Fruit fly (Drosophila melanogaster) whole organism, adult: Measurements from ENCODE around the gene mRpL36.

Experiments
- CG11617 ChIP-seq: fragments of 200-800 bp; sonication (Bioruptor generic); optimal IDR thresholded peaks from 2 replicates; lab custom pipeline; 2017; ENCODE audit warnings: mild to moderate bottlenecking, missing biosample characterization, missing genetic modification reagents, missing genetic modification characterization
- CG12768 ChIP-seq: fragments of 200-800 bp; sonication (Bioruptor generic); optimal IDR thresholded peaks from 2 replicates; lab custom pipeline; 2017; ENCODE audit warnings: missing biosample characterization, missing genetic modification characterization, mild to moderate bottlenecking, moderate library complexity, missing genetic modification reagents
- CG14711 ChIP-seq: fragments of 200-800 bp; sonication (Bioruptor generic); optimal IDR thresholded peaks from 2 replicates; lab custom pipeline; 2018; ENCODE audit warnings: missing biosample characterization, mild to moderate bottlenecking, missing genetic modification characterization, moderate library complexity
- CG1620 ChIP-seq: fragments of 200-800 bp; sonication (Bioruptor generic); optimal IDR thresholded peaks from 2 replicates; lab custom pipeline; 2016; ENCODE audit warnings: missing biosample characterization, missing genetic modification characterization
- CG33017 ChIP-seq: fragments of 200-800 bp; sonication (Bioruptor generic); optimal IDR thresholded peaks from 2 replicates; lab custom pipeline; 2018; ENCODE audit warnings: missing biosample characterization, mild to moderate bottlenecking, missing genetic modification characterization, moderate library complexity
- CG5204 ChIP-seq: fragments of 200-800 bp; sonication (Bioruptor generic); optimal IDR thresholded peaks from 2 replicates; lab custom pipeline; 2016; ENCODE audit warnings: missing biosample characterization, missing genetic modification characterization
- CG7045 ChIP-seq: fragments of 200-800 bp; sonication (Bioruptor generic); optimal IDR thresholded peaks from 2 replicates; lab custom pipeline; 2017; ENCODE audit warnings: missing biosample characterization, mild to moderate bottlenecking, missing genetic modification characterization
- CG7101 ChIP-seq: fragments of 200-800 bp; sonication (Bioruptor generic); optimal IDR thresholded peaks from 2 replicates; lab custom pipeline; 2018; ENCODE audit warnings: missing biosample characterization, mild to moderate bottlenecking, missing genetic modification characterization, moderate library complexity
- Clk ChIP-seq: fragments of 200-800 bp; sonication (Bioruptor generic); optimal IDR thresholded peaks from 2 replicates; lab custom pipeline; 2017; ENCODE audit warnings: missing biosample characterization, missing genetic modification characterization
- Crg-1 ChIP-seq: fragments of 200-800 bp; sonication (Bioruptor generic); optimal IDR thresholded peaks from 2 replicates; lab custom pipeline; 2016; ENCODE audit warnings: missing biosample characterization, missing genetic modification characterization
- Hr96 ChIP-seq: fragments of 200-800 bp; sonication (Bioruptor generic); optimal IDR thresholded peaks from 2 replicates; lab custom pipeline; 2016; ENCODE audit warnings: missing biosample characterization, missing genetic modification characterization
- Mnt ChIP-seq: fragments of 200-800 bp; sonication (Bioruptor generic); optimal IDR thresholded peaks from 2 replicates; lab custom pipeline; 2016; ENCODE audit warnings: missing biosample characterization, mild to moderate bottlenecking, missing genetic modification characterization
- bab1 ChIP-seq: fragments of 200-800 bp; sonication (Bioruptor generic); optimal IDR thresholded peaks from 3 replicates; lab custom pipeline; 2019; ENCODE audit warnings: missing biosample characterization, mild to moderate bottlenecking, missing genetic modification characterization, moderate library complexity
- cic ChIP-seq: fragments of 200-800 bp; sonication (Bioruptor generic); optimal IDR thresholded peaks from 2 replicates; lab custom pipeline; 2017; ENCODE audit warnings: missing biosample characterization, mild to moderate bottlenecking, missing genetic modification characterization, moderate library complexity
- cnc ChIP-seq, 2 experiments: fragments of >200 bp; optimal IDR thresholded peaks; 2 replicates each; lab custom pipeline; 2017
- kay ChIP-seq: fragments of 200-800 bp; sonication (Bioruptor generic); peaks from one replicate; lab custom pipeline; 2016; ENCODE audit warnings: missing biosample characterization, missing genetic modification characterization, borderline replicate concordance
- ovo ChIP-seq: fragments of 200-800 bp; sonication (Bioruptor generic); optimal IDR thresholded peaks from 2 replicates; lab custom pipeline; 2016; ENCODE audit warnings: missing biosample characterization, missing genetic modification characterization
- pad ChIP-seq: fragments of 200-800 bp; sonication (Bioruptor generic); optimal IDR thresholded peaks from 3 replicates; lab custom pipeline; 2017; ENCODE audit warnings: missing biosample characterization, missing genetic modification characterization, mild to moderate bottlenecking, moderate library complexity, missing genetic modification reagents
- tj ChIP-seq: fragments of 200-800 bp; sonication (Bioruptor generic); optimal IDR thresholded peaks from 3 replicates; lab custom pipeline; 2017; ENCODE audit warnings: missing biosample characterization, mild to moderate bottlenecking, missing genetic modification characterization, moderate library complexity
- toe ChIP-seq: fragments of 200-800 bp; sonication (Bioruptor generic); optimal IDR thresholded peaks from 2 replicates; lab custom pipeline; 2016; ENCODE audit warnings: missing biosample characterization, missing genetic modification characterization

Gene mRpL36

DNA sequence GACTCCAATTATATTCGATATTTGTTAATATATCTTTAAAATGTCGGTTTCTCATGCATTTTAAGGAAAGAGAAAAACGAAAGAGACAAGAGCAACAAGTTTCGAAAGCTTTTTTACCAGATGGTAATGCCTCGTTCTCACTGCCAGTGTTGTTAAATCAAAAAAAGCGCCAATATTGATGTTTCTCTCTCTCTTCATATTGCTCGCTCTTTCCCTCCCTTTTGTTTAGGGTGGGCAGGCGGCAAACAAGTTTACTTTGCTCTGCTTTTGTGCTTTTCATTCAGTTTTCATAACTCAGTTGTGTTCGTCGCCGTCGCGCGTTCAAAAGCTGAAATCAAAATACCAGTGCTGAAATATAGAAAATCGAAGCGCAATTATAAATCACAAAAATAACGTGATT, 43.1 kb downstream of the mRpL36 start:
- TF ChIP-seq CG7045 (GFP tag; lab: Kevin White, UChicago) = peak; percentile 68
- TF ChIP-seq pad = peak; percentile 60
- peak; percentile 72 for TF ChIP-seq Mnt (GFP tag; lab: Kevin White, UChicago)
- TF ChIP-seq tj = peak; percentile 22
- TF ChIP-seq cic (GFP tag; lab: Kevin White, UChicago) = peak; percentile 80
- TF ChIP-seq Crg-1 (GFP tag; lab: Kevin White, UChicago) = peak; percentile 87
- TF ChIP-seq cnc (optimal IDR thresholded peaks at IDR 0.05; lab: Kevin White, UChicago) = no peak
- peak; percentile 31 for TF ChIP-seq ovo
- TF ChIP-seq CG5204 (GFP tag; lab: Kevin White, UChicago) = no peak
- no peak for TF ChIP-seq bab1
- TF ChIP-seq toe = no peak
- TF ChIP-seq Clk (GFP tag; lab: Kevin White, UChicago) = peak; percentile 24
- peak; percentile 91 for TF ChIP-seq kay (GFP tag; lab: Kevin White, UChicago)
- peak; percentile 84 for TF ChIP-seq CG33017 (tag; lab: Kevin White, UChicago)
- TF ChIP-seq CG11617 (GFP tag; lab: Kevin White, UChicago) = peak; percentile 47
- peak; percentile 80 for TF ChIP-seq CG7101 (tag; lab: Kevin White, UChicago)
- peak; percentile 20 for TF ChIP-seq CG1620 (GFP tag; lab: Kevin White, UChicago)
- TF ChIP-seq CG12768 = peak; percentile 75
- TF ChIP-seq CG14711 (tag; lab: Kevin White, UChicago) = peak; percentile 63
- peak; percentile 63 for TF ChIP-seq Hr96 (GFP tag; lab: Kevin White, UChicago)

DNA sequence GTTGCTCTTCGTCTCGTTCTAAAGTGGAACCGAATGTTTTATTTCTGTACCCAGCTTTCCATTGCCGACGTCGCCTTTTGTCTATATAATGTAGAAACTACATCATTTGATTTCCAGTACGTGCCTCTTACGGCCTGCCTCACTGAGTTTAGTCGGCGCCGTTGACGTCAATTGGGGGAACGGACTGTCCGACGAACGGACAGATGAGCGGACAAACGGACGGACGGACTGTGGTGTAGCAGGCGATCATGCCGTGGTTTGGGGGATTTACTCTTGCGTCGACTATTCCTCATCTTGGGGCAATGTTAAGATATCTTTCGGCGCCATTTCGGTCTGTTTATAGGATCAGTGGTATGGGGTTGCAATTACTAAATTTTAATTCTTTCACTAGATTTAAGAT, 44.1 kb downstream of the mRpL36 start:
- no peak for TF ChIP-seq Hr96 (GFP tag; lab: Kevin White, UChicago)
- no peak for TF ChIP-seq cic (GFP tag; lab: Kevin White, UChicago)
- no peak for TF ChIP-seq CG14711 (tag; lab: Kevin White, UChicago)
- no peak for TF ChIP-seq ovo
- no peak for TF ChIP-seq kay (GFP tag; lab: Kevin White, UChicago)
- no peak for TF ChIP-seq toe
- TF ChIP-seq Mnt (GFP tag; lab: Kevin White, UChicago) = no peak
- no peak for TF ChIP-seq CG11617 (GFP tag; lab: Kevin White, UChicago)
- TF ChIP-seq CG7101 (tag; lab: Kevin White, UChicago) = no peak
- TF ChIP-seq Clk (GFP tag; lab: Kevin White, UChicago) = no peak
- TF ChIP-seq CG12768 = no peak
- no peak for TF ChIP-seq cnc (optimal IDR thresholded peaks at IDR 0.05; lab: Kevin White, UChicago)
- no peak for TF ChIP-seq CG33017 (tag; lab: Kevin White, UChicago)
- TF ChIP-seq Crg-1 (GFP tag; lab: Kevin White, UChicago) = no peak
- TF ChIP-seq tj = no peak

DNA sequence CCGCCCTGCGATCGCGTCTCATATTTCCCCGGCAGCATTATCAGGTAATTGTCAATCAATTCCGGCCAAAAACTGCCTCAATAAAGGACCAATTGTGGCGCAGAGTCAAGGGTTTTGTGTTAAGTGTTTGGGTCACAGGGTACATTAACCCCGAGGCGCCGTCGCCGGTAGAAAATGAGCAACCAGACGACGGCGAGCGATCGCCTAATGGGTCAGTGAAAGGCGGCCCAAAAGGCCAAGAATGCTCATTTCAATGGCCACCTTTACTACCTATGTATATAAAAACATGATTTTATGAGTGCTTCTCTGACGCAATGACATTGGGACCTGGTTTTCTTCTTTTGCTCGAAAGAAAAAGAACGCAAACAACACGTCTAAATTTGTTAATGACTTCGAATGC, 45.3 kb downstream of the mRpL36 start:
- TF ChIP-seq CG33017 (tag; lab: Kevin White, UChicago) (no peak), Hr96 (GFP tag; lab: Kevin White, UChicago) (no peak), CG14711 (tag; lab: Kevin White, UChicago) (no peak), tj (no peak), CG5204 (GFP tag; lab: Kevin White, UChicago) (no peak), CG7101 (tag; lab: Kevin White, UChicago) (no peak), CG11617 (GFP tag; lab: Kevin White, UChicago) (no peak), cnc (optimal IDR thresholded peaks at IDR 0.05; lab: Kevin White, UChicago) (no peak), toe (no peak)

DNA sequence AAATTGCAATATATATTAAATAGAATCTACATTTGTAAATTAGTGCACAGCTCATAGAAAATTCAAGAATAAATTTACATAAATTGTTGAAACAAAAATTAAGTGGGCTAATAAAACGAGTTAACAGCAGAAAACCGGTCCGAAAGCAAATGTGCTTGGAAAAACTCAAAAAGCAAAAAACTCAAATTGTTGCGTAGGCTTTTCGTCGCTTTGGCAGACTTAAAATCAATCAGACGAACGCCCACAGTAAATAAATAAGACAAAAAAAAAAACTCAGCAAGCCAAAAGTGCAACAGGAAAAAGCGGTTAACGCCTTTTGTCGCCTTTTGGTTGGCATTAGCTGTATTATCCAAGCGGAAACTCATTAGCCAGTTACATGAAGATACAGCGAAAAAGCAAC, 47.0 kb downstream of the mRpL36 start:
- no peak for TF ChIP-seq cic (GFP tag; lab: Kevin White, UChicago)
- TF ChIP-seq Clk (GFP tag; lab: Kevin White, UChicago) = no peak
- no peak for TF ChIP-seq pad
- TF ChIP-seq CG11617 (GFP tag; lab: Kevin White, UChicago) = no peak
- no peak for TF ChIP-seq tj
- no peak for TF ChIP-seq CG12768
- no peak for TF ChIP-seq CG5204 (GFP tag; lab: Kevin White, UChicago)
- no peak for TF ChIP-seq CG33017 (tag; lab: Kevin White, UChicago)
- no peak for TF ChIP-seq CG1620 (GFP tag; lab: Kevin White, UChicago)
- no peak for TF ChIP-seq kay (GFP tag; lab: Kevin White, UChicago)
- TF ChIP-seq cnc (optimal IDR thresholded peaks at IDR 0.05; lab: Kevin White, UChicago) = no peak

DNA sequence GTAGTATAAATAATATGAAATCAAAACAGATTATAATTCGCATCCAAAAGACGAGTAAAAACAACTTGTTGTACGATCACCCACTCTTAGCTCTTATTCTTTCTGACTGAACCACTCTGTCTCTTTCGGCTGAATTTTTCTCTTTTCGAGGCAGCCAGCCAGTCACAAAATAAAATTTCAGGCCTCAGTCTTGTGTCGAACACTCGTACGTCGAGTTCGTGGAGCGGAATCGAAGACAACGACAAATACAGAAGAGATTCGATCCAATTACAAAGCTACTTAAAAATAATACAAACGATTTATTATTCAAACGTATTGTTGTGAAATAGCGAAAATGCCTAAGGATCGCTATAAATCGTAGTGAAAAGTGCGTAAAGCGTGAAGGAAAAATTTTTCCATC, 47.7 kb downstream of the mRpL36 start:
- TF ChIP-seq bab1 (peak; percentile 32), kay (GFP tag; lab: Kevin White, UChicago) (peak; percentile 54), CG5204 (GFP tag; lab: Kevin White, UChicago) (no peak)

DNA sequence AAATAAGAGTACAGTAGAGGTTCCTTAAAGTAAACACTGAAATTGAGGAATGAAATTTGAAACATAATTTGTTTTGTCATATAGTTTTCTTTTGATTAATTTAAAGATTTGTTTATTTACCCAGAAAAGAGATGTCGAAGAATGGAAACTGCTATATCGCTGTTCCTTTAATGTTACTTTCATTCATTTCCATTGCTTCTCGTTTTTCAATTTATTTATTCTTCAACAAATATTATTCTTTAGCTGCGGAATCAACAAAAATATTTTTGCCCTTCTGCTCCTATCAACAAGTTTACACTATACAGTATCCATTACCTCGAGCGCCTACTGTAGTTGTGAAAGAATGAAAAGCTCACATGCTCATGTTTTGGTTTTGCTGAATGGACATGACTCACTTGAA, 48.8 kb downstream of the mRpL36 start:
- no peak for TF ChIP-seq toe
- peak; percentile 25 for TF ChIP-seq CG7101 (tag; lab: Kevin White, UChicago)
- TF ChIP-seq kay (GFP tag; lab: Kevin White, UChicago) = peak; percentile 7
- peak; percentile 55 for TF ChIP-seq bab1
- no peak for TF ChIP-seq CG1620 (GFP tag; lab: Kevin White, UChicago)

DNA sequence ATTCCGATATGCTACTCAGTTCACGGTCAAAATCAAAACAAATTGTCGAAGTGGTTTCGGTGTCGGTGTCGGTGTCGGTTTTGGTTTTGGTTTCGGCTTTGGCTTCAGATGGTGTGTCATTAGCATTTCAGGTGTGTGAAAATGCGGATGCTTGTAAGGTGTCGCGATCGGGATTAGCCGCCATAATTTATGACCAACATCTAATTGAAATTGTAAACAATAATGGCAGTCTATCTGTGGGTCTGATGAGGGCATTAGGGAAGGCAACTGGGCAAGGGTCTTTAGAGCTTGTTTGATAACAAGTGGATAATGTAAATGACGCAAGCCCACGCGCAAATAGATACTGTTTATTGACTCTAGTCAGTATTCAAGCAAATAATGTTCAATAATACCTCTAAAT, 50.0 kb downstream of the mRpL36 start:
- TF ChIP-seq Crg-1 (GFP tag; lab: Kevin White, UChicago) = no peak
- TF ChIP-seq CG5204 (GFP tag; lab: Kevin White, UChicago) = no peak
- no peak for TF ChIP-seq Mnt (GFP tag; lab: Kevin White, UChicago)
- no peak for TF ChIP-seq CG14711 (tag; lab: Kevin White, UChicago)
- no peak for TF ChIP-seq CG7045 (GFP tag; lab: Kevin White, UChicago)
- TF ChIP-seq CG12768 = no peak
- TF ChIP-seq CG7101 (tag; lab: Kevin White, UChicago) = no peak
- TF ChIP-seq pad = no peak
- no peak for TF ChIP-seq CG33017 (tag; lab: Kevin White, UChicago)
- no peak for TF ChIP-seq tj
- no peak for TF ChIP-seq cic (GFP tag; lab: Kevin White, UChicago)
- no peak for TF ChIP-seq bab1
- no peak for TF ChIP-seq CG1620 (GFP tag; lab: Kevin White, UChicago)
- TF ChIP-seq Clk (GFP tag; lab: Kevin White, UChicago) = no peak
- no peak for TF ChIP-seq kay (GFP tag; lab: Kevin White, UChicago)
- no peak for TF ChIP-seq toe
- TF ChIP-seq ovo = no peak
